Worm (Caenorhabditis elegans): ENCODE results near the gene med-1.
A peak's percentile ranks its signal among the peaks of the same experiment; 100 is the strongest.

Gene med-1

ce11 chrX:12425427-12425826 is 5.0 kb upstream of the med-1 start, which contains the start of gene T24D3.2:
T24D3.2 (plus strand) TSS chrX:12425730.
- TF ChIP-seq hlh-1 (tag; optimal IDR thresholded peaks at IDR 0.05) (no peak), unc-62 (GFP tag; optimal IDR thresholded peaks at IDR 0.05) (peak; percentile 1), pha-4 (tag; optimal IDR thresholded peaks at IDR 0.05) (no peak)

ce11 chrX:12434086-12434485 is 3.7 kb downstream of the med-1 start, which contains the start of gene tsct-1:
tsct-1 (plus strand) TSS chrX:12434097.
- TF ChIP-seq sem-2 (GFP tag; optimal IDR thresholded peaks at IDR 0.05) (no peak), sptf-1 (tag; optimal IDR thresholded peaks at IDR 0.05) (no peak), drap-1 (GFP tag; optimal IDR thresholded peaks at IDR 0.05) (no peak), lsy-2 (tag; optimal IDR thresholded peaks at IDR 0.05) (no peak), mab-5 (tag; optimal IDR thresholded peaks at IDR 0.05) (no peak), bed-3 (GFP tag; optimal IDR thresholded peaks at IDR 0.05) (no peak), cnd-1 (tag; optimal IDR thresholded peaks at IDR 0.05) (no peak), lin-13 (tag; optimal IDR thresholded peaks at IDR 0.05) (no peak), ztf-11 (tag; optimal IDR thresholded peaks at IDR 0.05) (no peak), lin-32 (GFP tag; optimal IDR thresholded peaks at IDR 0.05) (no peak), ces-1 (GFP tag; optimal IDR thresholded peaks at IDR 0.05) (no peak), nhr-28 (tag; optimal IDR thresholded peaks at IDR 0.05) (no peak), ceh-43 (GFP tag; optimal IDR thresholded peaks at IDR 0.05) (no peak), elt-1 (tag; optimal IDR thresholded peaks at IDR 0.05; ENCODE audit: borderline replicate concordance, insufficient read depth) (no peak), zip-8 (tag; optimal IDR thresholded peaks at IDR 0.05) (no peak), mep-1 (tag; optimal IDR thresholded peaks at IDR 0.05) (no peak)

- TF ChIP-seq unc-62 (GFP tag; optimal IDR thresholded peaks at IDR 0.05) (no peak), nhr-28 (tag; optimal IDR thresholded peaks at IDR 0.05) (no peak), tbx-8 (GFP tag; optimal IDR thresholded peaks at IDR 0.05) (no peak), lin-32 (GFP tag; optimal IDR thresholded peaks at IDR 0.05) (no peak), sem-2 (GFP tag; optimal IDR thresholded peaks at IDR 0.05) (no peak)
Measured at ce11 chrX:12435246-12435645, 4.8 kb downstream of the med-1 start.

ce11 chrX:12436486-12436885 is 6.1 kb downstream of the med-1 start:
- TF ChIP-seq ceh-83 (GFP tag; optimal IDR thresholded peaks at IDR 0.05) (no peak), drap-1 (GFP tag; optimal IDR thresholded peaks at IDR 0.05) (no peak), mep-1 (tag; optimal IDR thresholded peaks at IDR 0.05) (no peak), nhr-2 (tag; optimal IDR thresholded peaks at IDR 0.05) (no peak), nhr-76 (tag; optimal IDR thresholded peaks at IDR 0.05) (no peak), bed-3 (GFP tag; optimal IDR thresholded peaks at IDR 0.05) (no peak), ham-2 (GFP tag; optimal IDR thresholded peaks at IDR 0.05) (no peak), hlh-1 (tag; optimal IDR thresholded peaks at IDR 0.05) (no peak), elt-1 (tag; optimal IDR thresholded peaks at IDR 0.05; ENCODE audit: borderline replicate concordance, insufficient read depth) (no peak), unc-62 (GFP tag; optimal IDR thresholded peaks at IDR 0.05) (no peak), sem-2 (GFP tag; optimal IDR thresholded peaks at IDR 0.05) (no peak), blmp-1 (tag; optimal IDR thresholded peaks at IDR 0.05) (no peak), mab-5 (tag; optimal IDR thresholded peaks at IDR 0.05) (no peak), mls-2 (tag; optimal IDR thresholded peaks at IDR 0.05) (no peak), lin-32 (GFP tag; optimal IDR thresholded peaks at IDR 0.05) (no peak), M03D4.4 (tag; optimal IDR thresholded peaks at IDR 0.05) (no peak), snpc-4 (tag; optimal IDR thresholded peaks at IDR 0.05) (no peak), flh-1 (GFP tag; optimal IDR thresholded peaks at IDR 0.05) (no peak)

- no peak for TF ChIP-seq ztf-11 (tag; optimal IDR thresholded peaks at IDR 0.05)
- no peak for TF ChIP-seq nhr-2 (tag; optimal IDR thresholded peaks at IDR 0.05)
- no peak for TF ChIP-seq lsy-2 (tag; optimal IDR thresholded peaks at IDR 0.05)
- no peak for TF ChIP-seq sptf-1 (tag; optimal IDR thresholded peaks at IDR 0.05)
- no peak for TF ChIP-seq lin-13 (tag; optimal IDR thresholded peaks at IDR 0.05)
- no peak for TF ChIP-seq hlh-1 (tag; optimal IDR thresholded peaks at IDR 0.05)
- no peak for TF ChIP-seq lin-32 (GFP tag; optimal IDR thresholded peaks at IDR 0.05)
- no peak for TF ChIP-seq nhr-237 (tag; optimal IDR thresholded peaks at IDR 0.05)
- no peak for TF ChIP-seq elt-1 (tag; optimal IDR thresholded peaks at IDR 0.05; ENCODE audit: borderline replicate concordance, insufficient read depth)
- TF ChIP-seq unc-39 (tag; optimal IDR thresholded peaks at IDR 0.05): no peak
- TF ChIP-seq drap-1 (GFP tag; optimal IDR thresholded peaks at IDR 0.05): no peak
- no peak for TF ChIP-seq mab-5 (tag; optimal IDR thresholded peaks at IDR 0.05)
- no peak for TF ChIP-seq unc-62 (GFP tag; optimal IDR thresholded peaks at IDR 0.05)
- no peak for TF ChIP-seq blmp-1 (tag; optimal IDR thresholded peaks at IDR 0.05)
- no peak for TF ChIP-seq unc-120 (tag; optimal IDR thresholded peaks at IDR 0.05; ENCODE audit: poor library complexity, severe bottlenecking)
- no peak for TF ChIP-seq sem-2 (GFP tag; optimal IDR thresholded peaks at IDR 0.05)
- no peak for TF ChIP-seq M03D4.4 (tag; optimal IDR thresholded peaks at IDR 0.05)
Measured at ce11 chrX:12438266-12438665, 7.9 kb downstream of the med-1 start.
